Fruit fly (Drosophila melanogaster) whole organism, larva: ENCODE measurements around the gene CG46192.
"Not testable (repeated sequence)": the region's sequence is repeated elsewhere in the genome, so short reads cannot be mapped to it uniquely, and the experiment has no call there.

ENCODE experiments used
- noc ChIP-seq: fragments of 200-800 bp; sonication (Bioruptor generic); optimal IDR thresholded peaks from 3 replicates; lab custom pipeline; 2019; ENCODE audit warnings: missing biosample characterization, mild to moderate bottlenecking, missing genetic modification characterization, moderate library complexity

CG46192 gene

DNA sequence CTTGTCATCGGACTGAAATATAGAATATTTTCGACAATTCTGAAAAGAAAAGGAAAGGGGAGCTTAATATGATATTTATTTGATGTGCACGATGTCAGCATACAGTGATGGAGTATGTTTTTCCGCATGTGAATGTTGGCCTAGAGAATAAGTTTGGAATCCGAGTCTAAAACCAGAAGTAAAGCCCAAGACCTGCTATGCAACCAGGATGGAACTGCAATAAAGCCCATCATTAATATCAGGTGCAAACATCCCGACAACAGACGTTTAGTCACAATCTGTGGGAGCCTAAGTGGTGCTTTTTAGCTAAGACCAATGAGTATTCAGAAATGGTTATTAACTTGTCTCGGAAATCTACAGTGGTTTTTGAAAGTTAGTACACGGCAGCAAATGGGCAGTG, at the start of gene CG46192:
Gene CG46192, minus strand, starts transcription at position 101 of the 400 bp plus-strand sequence.
- not testable (repeated sequence) for TF ChIP-seq noc (tag; lab: Kevin White, UChicago)

DNA sequence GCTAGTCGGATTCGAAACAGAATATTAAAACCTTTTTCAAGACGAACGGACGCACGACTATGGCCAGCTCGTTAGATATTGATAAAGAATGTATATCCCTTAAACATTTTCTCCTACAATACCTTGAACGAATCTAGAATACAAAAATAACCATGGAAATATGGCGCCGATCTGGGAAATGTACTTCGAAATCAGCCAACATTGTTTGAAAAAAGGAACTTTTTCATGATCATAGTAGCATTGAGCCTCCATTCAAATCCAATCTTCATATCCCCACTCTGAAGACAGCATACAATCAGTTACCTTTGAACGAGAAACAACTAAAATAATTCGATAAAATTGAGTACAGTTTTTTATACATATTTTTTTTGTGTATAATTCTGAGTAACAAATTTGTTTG, 35.8 kb upstream of the CG46192 start, which contains the start of gene CG45764:
Gene CG45764, plus strand, starts transcription at position 301 of the 400 bp plus-strand sequence.
- TF ChIP-seq noc (tag; lab: Kevin White, UChicago): not testable (repeated sequence)

DNA sequence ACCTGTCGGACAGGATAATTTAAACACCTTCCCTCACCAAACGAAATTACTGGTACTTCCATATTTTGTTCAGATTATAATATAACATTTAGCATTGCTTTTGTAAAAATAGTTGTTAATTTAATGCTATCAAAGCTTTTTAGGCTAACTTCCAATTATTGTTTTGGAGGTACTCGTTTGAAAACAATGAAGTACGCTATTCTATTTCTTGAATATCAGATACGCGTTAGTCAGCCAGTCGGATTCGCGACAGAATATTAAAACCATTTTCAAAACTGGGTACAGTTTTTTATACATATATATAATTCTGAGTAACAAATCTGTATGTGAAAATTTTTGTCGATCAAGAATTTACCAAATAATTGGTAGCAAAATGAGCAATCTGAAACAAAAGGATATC, 31.5 kb upstream of the CG46192 start, which contains the start of gene Mst77Y-4:
Gene Mst77Y-4, plus strand, starts transcription at position 301 of the 400 bp plus-strand sequence.
- not testable (repeated sequence) for TF ChIP-seq noc (tag; lab: Kevin White, UChicago)

DNA sequence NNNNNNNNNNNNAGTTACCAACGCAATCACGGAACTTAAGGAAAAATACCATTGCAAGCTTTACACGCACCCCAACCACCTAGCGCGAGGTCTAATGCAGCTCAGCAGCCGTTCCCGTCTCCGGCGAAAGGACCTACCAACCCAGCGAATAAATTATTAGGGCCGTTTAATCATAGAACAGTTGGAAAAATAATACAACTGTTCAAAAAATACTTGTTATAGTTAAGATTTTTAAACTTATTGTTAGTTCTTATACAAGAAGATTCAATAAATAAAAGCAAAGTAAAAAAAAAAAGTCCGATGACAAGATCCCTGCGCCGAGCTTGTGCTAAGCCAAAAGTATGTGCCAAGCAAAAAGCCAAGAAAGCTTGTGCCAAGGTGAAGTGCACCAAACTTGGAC, 9.7 kb upstream of the CG46192 start, which contains the start of gene CG46193:
Gene CG46193, plus strand, starts transcription at position 301 of the 400 bp plus-strand sequence.
- TF ChIP-seq noc (tag; lab: Kevin White, UChicago): not testable (repeated sequence)

DNA sequence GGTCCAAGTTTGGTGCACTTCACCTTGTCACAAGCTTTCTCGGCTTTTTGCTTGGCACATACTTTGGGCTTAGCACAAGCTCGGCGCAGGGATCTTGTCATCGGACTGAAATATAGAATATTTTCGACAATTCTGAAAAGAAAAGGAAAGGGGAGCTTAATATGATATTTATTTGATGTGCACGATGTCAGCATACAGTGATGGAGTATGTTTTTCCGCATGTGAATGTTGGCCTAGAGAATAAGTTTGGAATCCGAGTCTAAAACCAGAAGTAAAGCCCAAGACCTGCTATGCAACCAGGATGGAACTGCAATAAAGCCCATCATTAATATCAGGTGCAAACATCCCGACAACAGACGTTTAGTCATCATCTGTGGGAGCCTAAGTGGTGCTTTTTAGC, 37.4 kb downstream of the CG46192 start, which contains the start of gene CG46191:
Gene CG46191, minus strand, starts transcription at position 101 of the 400 bp plus-strand sequence.
- TF ChIP-seq noc (tag; lab: Kevin White, UChicago): not testable (repeated sequence)
